Worm (Caenorhabditis elegans) whole organism, late embryonic: Measurements from ENCODE around the gene K08D8.7.

Experiments
- ceh-45 ChIP-seq: fragments of 200-800 bp; sonication (Bioruptor generic); IDR thresholded peaks from 2 replicates; pipeline ENCODE4 v1.3.6; 2022; ENCODE audit warnings: missing genetic modification reagents, missing genetic modification characterization, missing compliant biosample characterization
- pha-2 ChIP-seq: sonication (generic microtip); optimal IDR thresholded peaks from 2 replicates; lab custom pipeline; 2017; ENCODE audit warnings: mild to moderate bottlenecking, missing genetic modification characterization, missing compliant biosample characterization

ce11 chrIV:12869812-12870211, 26.8 kb upstream of the K08D8.7 start:
- TF ChIP-seq pha-2 (no peak), ceh-45 (GFP tag; lab: Robert Waterston, UW) (no peak)
